Worm (Caenorhabditis elegans) whole organism, L4/young adult: ENCODE data around the gene K08E3.2.

Experiments
- W03F9.2 ChIP-seq: fragments of 150-350 bp; optimal IDR thresholded peaks from 2 replicates; lab custom pipeline; 2014; ENCODE audit warnings: missing biosample characterization, missing genetic modification characterization
- dao-5 ChIP-seq: sonication (generic microtip); optimal IDR thresholded peaks from 2 replicates; lab custom pipeline; 2016; ENCODE audit warnings: missing genotype, missing genetic modification characterization, moderate library complexity, missing compliant biosample characterization
- him-1 ChIP-seq: sonication (generic microtip); optimal IDR thresholded peaks from 2 replicates; lab custom pipeline; 2016; ENCODE audit warnings: missing genotype, missing genetic modification reagents, missing genetic modification characterization, missing compliant biosample characterization

ce11 chrIII:13716266-13716665, 32.2 kb downstream of the K08E3.2 start:
- no peak for TF ChIP-seq him-1 (tag; lab: Kevin White, UChicago)
- TF ChIP-seq W03F9.2 (tag; lab: Kevin White, UChicago) = no peak
- no peak for TF ChIP-seq dao-5
